Fruit fly (Drosophila melanogaster) whole organism, embryonic: ENCODE results near the gene dmrt11E.

Experiments used
- Adf1 ChIP-seq: fragments of 200-800 bp; sonication (Bioruptor generic); IDR thresholded peaks from 2 replicates; pipeline ENCODE4 v1.3.6; 2022; ENCODE audit warnings: missing biosample characterization, missing genetic modification characterization
- Atf-2 ChIP-seq: fragments of 200-800 bp; sonication (Bioruptor generic); optimal IDR thresholded peaks from 2 replicates; lab custom pipeline; 2016; ENCODE audit warnings: missing biosample characterization, missing genetic modification characterization
- B-H1 ChIP-seq: fragments of 200-800 bp; sonication (Bioruptor generic); IDR thresholded peaks from 3 replicates; pipeline ENCODE4 v1.3.6; 2022; ENCODE audit warnings: missing biosample characterization, missing genetic modification characterization
- Blimp-1 ChIP-seq: fragments of 200-800 bp; sonication (Bioruptor generic); optimal IDR thresholded peaks from 3 replicates; lab custom pipeline; 2018; ENCODE audit warnings: missing biosample characterization, missing genetic modification characterization, mild to moderate bottlenecking, moderate library complexity, missing genetic modification reagents
- BtbVII ChIP-seq: fragments of 200-800 bp; sonication (Bioruptor generic); optimal IDR thresholded peaks from 3 replicates; lab custom pipeline; 2017; ENCODE audit warnings: missing biosample characterization, mild to moderate bottlenecking, missing genetic modification characterization
- Bteb2 ChIP-seq: fragments of 200-800 bp; sonication (Bioruptor generic); optimal IDR thresholded peaks from 2 replicates; lab custom pipeline; 2016; ENCODE audit warnings: missing biosample characterization, missing genetic modification characterization
- CG11456 ChIP-seq: fragments of 200-800 bp; sonication (Bioruptor generic); IDR thresholded peaks from 3 replicates; pipeline ENCODE4 v1.3.6; 2022; ENCODE audit warnings: missing biosample characterization, missing genetic modification characterization
- CG12071 ChIP-seq: fragments of 200-800 bp; sonication (Bioruptor generic); optimal IDR thresholded peaks from 3 replicates; lab custom pipeline; 2018; ENCODE audit warnings: missing biosample characterization, mild to moderate bottlenecking, missing genetic modification characterization
- CG1233 ChIP-seq: fragments of 200-800 bp; sonication (Bioruptor generic); optimal IDR thresholded peaks from 4 replicates; lab custom pipeline; 2018; ENCODE audit warnings: missing biosample characterization, mild to moderate bottlenecking, missing genetic modification characterization
- CG13287 ChIP-seq: fragments of 200-800 bp; sonication (Bioruptor generic); IDR thresholded peaks from 2 replicates; pipeline ENCODE4 v1.3.6; 2022; ENCODE audit warnings: missing biosample characterization, missing genetic modification characterization; ENCODE audit not compliant: partially characterized antibody
- CG13624 ChIP-seq: fragments of 200-800 bp; sonication (Bioruptor generic); optimal IDR thresholded peaks from 2 replicates; lab custom pipeline; 2016; ENCODE audit warnings: missing biosample characterization, missing genetic modification characterization
- CG14441 ChIP-seq: fragments of 200-800 bp; sonication (Bioruptor generic); IDR thresholded peaks from 2 replicates; pipeline ENCODE4 v1.3.6; 2022; ENCODE audit warnings: missing biosample characterization, missing genetic modification characterization
- CG14965 ChIP-seq: fragments of 200-800 bp; sonication (Bioruptor generic); optimal IDR thresholded peaks from 2 replicates; lab custom pipeline; 2016; ENCODE audit warnings: missing biosample characterization, missing genetic modification characterization, borderline replicate concordance
- CG15073 ChIP-seq: fragments of 200-800 bp; sonication (Bioruptor generic); optimal IDR thresholded peaks from 2 replicates; lab custom pipeline; 2016; ENCODE audit warnings: missing biosample characterization, missing genetic modification characterization
- CG17328 ChIP-seq: fragments of 200-800 bp; sonication (Bioruptor generic); IDR thresholded peaks from 2 replicates; pipeline ENCODE4 v1.3.6; 2022; ENCODE audit warnings: missing biosample characterization, missing genetic modification characterization
- CG17385 ChIP-seq: fragments of 200-800 bp; sonication (Bioruptor generic); optimal IDR thresholded peaks from 3 replicates; lab custom pipeline; 2018; ENCODE audit warnings: missing biosample characterization, mild to moderate bottlenecking, missing genetic modification characterization
- CG2120 ChIP-seq: fragments of 200-800 bp; sonication (Bioruptor generic); optimal IDR thresholded peaks from 3 replicates; lab custom pipeline; 2016; ENCODE audit warnings: missing biosample characterization, missing genetic modification characterization
- CG33213 ChIP-seq: fragments of 200-800 bp; sonication (Bioruptor generic); optimal IDR thresholded peaks from 3 replicates; lab custom pipeline; 2016; ENCODE audit warnings: missing biosample characterization, missing genetic modification characterization
- CG34376 ChIP-seq: fragments of 200-800 bp; sonication (Bioruptor generic); optimal IDR thresholded peaks from 2 replicates; lab custom pipeline; 2018; ENCODE audit warnings: missing biosample characterization, mild to moderate bottlenecking, missing genetic modification characterization
- CG3726 ChIP-seq: fragments of 200-800 bp; sonication (Bioruptor generic); IDR thresholded peaks from 3 replicates; pipeline ENCODE4, ENCODE4 v1.3.6; 2022; ENCODE audit warnings: missing biosample characterization, missing genetic modification characterization
- CG4707 ChIP-seq: fragments of 200-800 bp; sonication (Bioruptor generic); optimal IDR thresholded peaks from 2 replicates; lab custom pipeline; 2018; ENCODE audit warnings: missing biosample characterization, mild to moderate bottlenecking, missing genetic modification characterization, moderate library complexity
- CG8765 ChIP-seq: fragments of 200-800 bp; sonication (Bioruptor generic); IDR thresholded peaks from 2 replicates; pipeline ENCODE4 v1.3.6; 2022; ENCODE audit warnings: missing biosample characterization, missing genetic modification characterization
- CTCF ChIP-seq: fragments of 200-800 bp; sonication (Bioruptor generic); optimal IDR thresholded peaks from 2 replicates; lab custom pipeline; 2017; ENCODE audit warnings: missing biosample characterization, mild to moderate bottlenecking, missing genetic modification characterization, moderate library complexity
- Camta ChIP-seq: fragments of 200-800 bp; sonication (Bioruptor generic); optimal IDR thresholded peaks from 2 replicates; lab custom pipeline; 2016; ENCODE audit warnings: missing biosample characterization, missing genetic modification characterization
- E2f1 ChIP-seq: fragments of 200-800 bp; sonication (Bioruptor generic); IDR thresholded peaks from 2 replicates; pipeline ENCODE4 v1.3.6; 2022; ENCODE audit warnings: missing biosample characterization, missing genetic modification characterization
- Gsc ChIP-seq: fragments of 200-800 bp; sonication (Bioruptor generic); IDR thresholded peaks from 2 replicates; pipeline ENCODE4 v1.3.6; 2022; ENCODE audit warnings: missing biosample characterization, missing genetic modification characterization
- H2.0 ChIP-seq: fragments of 200-800 bp; sonication (Bioruptor generic); IDR thresholded peaks from 2 replicates; pipeline ENCODE4 v1.3.6; 2022; ENCODE audit warnings: missing biosample characterization, missing genetic modification characterization
- Mes4 ChIP-seq: fragments of 200-800 bp; sonication (Bioruptor generic); optimal IDR thresholded peaks from 2 replicates; lab custom pipeline; 2016; ENCODE audit warnings: missing biosample characterization, missing genetic modification characterization
- NK7.1 ChIP-seq: fragments of 200-800 bp; sonication (Bioruptor generic); optimal IDR thresholded peaks from 3 replicates; lab custom pipeline; 2016; ENCODE audit warnings: missing biosample characterization, missing genetic modification characterization
- Trl ChIP-seq, 3 experiments: fragments of >200 bp in 2 of 3; fragments of 200-800 bp in 1 of 3; sonication (Bioruptor generic) in 1 of 3; optimal IDR thresholded peaks; 2 replicates in 1 of 3; 3 replicates in 2 of 3; lab custom pipeline; 2016 to 2017; ENCODE audit warnings: missing biosample characterization in 1 of 3, missing genetic modification characterization in 1 of 3
- Vsx1 ChIP-seq: fragments of 200-800 bp; sonication (Bioruptor generic); optimal IDR thresholded peaks from 2 replicates; lab custom pipeline; 2017; ENCODE audit warnings: missing biosample characterization, mild to moderate bottlenecking, missing genetic modification characterization, missing genetic modification reagents
- Xrp1 ChIP-seq: fragments of 200-800 bp; sonication (Bioruptor generic); IDR thresholded peaks from 2 replicates; pipeline ENCODE4 v1.3.6; 2022; ENCODE audit warnings: missing biosample characterization, missing genetic modification characterization
- aop ChIP-seq: fragments of 200-800 bp; sonication (Bioruptor generic); IDR thresholded peaks from 2 replicates; pipeline ENCODE4 v1.3.6; 2022; ENCODE audit warnings: missing biosample characterization, missing genetic modification characterization
- cas ChIP-seq: fragments of 200-800 bp; sonication (Bioruptor generic); IDR thresholded peaks from 2 replicates; pipeline ENCODE4 v1.3.6; 2022; ENCODE audit warnings: missing biosample characterization, missing genetic modification characterization
- fru ChIP-seq: fragments of >200 bp; optimal IDR thresholded peaks from 2 replicates; lab custom pipeline; 2017
- gro ChIP-seq: fragments of 200-800 bp; sonication (Bioruptor generic); optimal IDR thresholded peaks from 2 replicates; lab custom pipeline; 2016; ENCODE audit warnings: missing biosample characterization, missing genetic modification characterization
- ind ChIP-seq: fragments of 200-800 bp; sonication (Bioruptor generic); optimal IDR thresholded peaks from 3 replicates; lab custom pipeline; 2016; ENCODE audit warnings: missing biosample characterization, missing genetic modification characterization
- jigr1 ChIP-seq: fragments of 200-800 bp; sonication (Bioruptor generic); IDR thresholded peaks from 3 replicates; pipeline ENCODE4 v1.3.6; 2022; ENCODE audit warnings: missing biosample characterization, missing genetic modification characterization
- lola ChIP-seq, 3 experiments: fragments of >200 bp in 2 of 3; fragments of 200-800 bp in 1 of 3; sonication (Bioruptor generic) in 1 of 3; optimal IDR thresholded peaks; 2 replicates each; lab custom pipeline; 2017 to 2019; ENCODE audit warnings: missing biosample characterization in 3 of 3, missing genetic modification characterization in 3 of 3, mild to moderate bottlenecking in 1 of 3, moderate library complexity in 1 of 3
- mirr ChIP-seq: fragments of 200-800 bp; sonication (Bioruptor generic); optimal IDR thresholded peaks from 3 replicates; lab custom pipeline; 2018; ENCODE audit warnings: missing biosample characterization, mild to moderate bottlenecking, missing genetic modification characterization
- nerfin-1 ChIP-seq: fragments of 200-800 bp; sonication (Bioruptor generic); optimal IDR thresholded peaks from 3 replicates; lab custom pipeline; 2019; ENCODE audit warnings: missing biosample characterization, mild to moderate bottlenecking, missing genetic modification characterization, moderate library complexity
- p53 ChIP-seq: fragments of 200-800 bp; sonication (Bioruptor generic); optimal IDR thresholded peaks from 2 replicates; lab custom pipeline; 2016; ENCODE audit warnings: missing biosample characterization, missing genetic modification characterization
- sc ChIP-seq, 3 experiments: fragments of >200 bp in 2 of 3; fragments of 200-800 bp in 1 of 3; sonication (Bioruptor generic) in 1 of 3; optimal IDR thresholded peaks; 2 replicates in 2 of 3; 3 replicates in 1 of 3; lab custom pipeline; 2017; ENCODE audit warnings: mild to moderate bottlenecking in 1 of 3, missing biosample characterization in 1 of 3, missing genetic modification characterization in 1 of 3, missing genetic modification reagents in 1 of 3
- tll ChIP-seq, 2 experiments: fragments of 200-800 bp in 1 of 2; fragments of >200 bp in 1 of 2; sonication (Bioruptor generic) in 1 of 2; optimal IDR thresholded peaks; 2 replicates each; lab custom pipeline; 2017 to 2019; ENCODE audit warnings: missing biosample characterization in 2 of 2, missing genetic modification characterization in 2 of 2, mild to moderate bottlenecking in 1 of 2, moderate library complexity in 1 of 2
- trem ChIP-seq: fragments of 200-800 bp; optimal IDR thresholded peaks from 3 replicates; lab custom pipeline; 2019; ENCODE audit warnings: missing biosample characterization, mild to moderate bottlenecking, missing genetic modification characterization, moderate library complexity
- tx ChIP-seq: fragments of 200-800 bp; sonication (Bioruptor generic); optimal IDR thresholded peaks from 2 replicates; lab custom pipeline; 2016; ENCODE audit warnings: missing biosample characterization, missing genetic modification characterization
- unpg ChIP-seq: fragments of 200-800 bp; sonication (Bioruptor generic); optimal IDR thresholded peaks from 3 replicates; lab custom pipeline; 2018; ENCODE audit warnings: missing biosample characterization, mild to moderate bottlenecking, missing genetic modification characterization, moderate library complexity
- vnd ChIP-seq: fragments of 200-800 bp; sonication (Bioruptor generic); IDR thresholded peaks from 3 replicates; pipeline ENCODE4 v1.3.6; 2022; ENCODE audit warnings: missing biosample characterization, missing genetic modification characterization; ENCODE audit not compliant: partially characterized antibody
- wor ChIP-seq: fragments of 200-800 bp; sonication (Bioruptor generic); IDR thresholded peaks from 2 replicates; pipeline ENCODE4 v1.3.6; 2022; ENCODE audit warnings: missing biosample characterization, missing genetic modification characterization

The dmrt11E gene

DNA sequence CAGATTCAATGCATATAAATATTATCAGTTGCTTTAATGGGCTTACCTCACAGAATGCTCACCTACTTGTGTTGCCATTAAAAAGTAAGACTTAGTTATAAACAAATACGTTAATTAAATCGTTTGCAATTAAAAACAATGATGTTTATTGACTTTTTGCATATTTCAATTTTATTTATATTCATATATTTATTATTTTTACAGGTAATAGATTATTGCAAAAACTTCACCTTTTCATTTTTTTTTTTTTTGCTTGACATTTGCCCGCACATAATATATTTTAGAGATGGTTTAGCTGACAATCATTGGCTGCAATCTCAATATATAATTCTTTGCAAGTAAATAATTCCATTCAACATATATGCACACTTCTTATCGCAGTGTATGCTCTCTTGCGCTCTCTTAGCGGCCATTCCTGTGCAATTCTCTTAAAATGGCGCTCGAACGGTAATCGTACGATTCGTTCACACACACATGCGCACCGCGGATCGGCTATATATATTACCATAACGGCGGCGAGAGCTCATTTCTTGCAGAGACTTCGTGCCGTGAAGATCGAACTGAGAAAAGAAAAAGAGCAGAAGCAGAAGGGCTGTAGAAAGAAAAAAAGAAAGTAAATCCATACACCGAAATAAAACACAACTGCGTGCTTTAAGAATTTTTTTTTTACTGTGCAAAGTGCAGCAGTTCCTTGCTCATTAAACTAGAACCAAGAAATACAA is 28.5 kb downstream of the dmrt11E start, which contains the start of gene Bcat (continued):
- TF ChIP-seq CG8765 (no peak), CG2120 (GFP tag; lab: Kevin White, UChicago) (peak; percentile 77), Adf1 (GFP tag; lab: Robert Waterston, UW) (no peak), Vsx1 (GFP tag; lab: Kevin White, UChicago) (no peak), wor (GFP tag; lab: Robert Waterston, UW) (no peak), Mes4 (GFP tag; lab: Kevin White, UChicago) (no peak), Trl (optimal IDR thresholded peaks at IDR 0.05; lab: Kevin White, UChicago) (peak; percentile 54 to 61), Trl (GFP tag; optimal IDR thresholded peaks at IDR 0.05; lab: Kevin White, UChicago) (no peak), Xrp1 (peak; percentile 34; the same call in 1 of the 2 replicates), B-H1 (GFP tag; lab: Robert Waterston, UW) (no peak; the same call in 2 of the 3 replicates), NK7.1 (GFP tag; lab: Kevin White, UChicago) (no peak), cas (GFP tag; lab: Robert Waterston, UW) (no peak), gro (GFP tag; lab: Kevin White, UChicago) (no peak), CG14965 (GFP tag; lab: Kevin White, UChicago) (no peak), CG4707 (GFP tag; lab: Kevin White, UChicago) (peak; percentile 6), unpg (GFP tag; lab: Kevin White, UChicago) (peak; percentile 50), Blimp-1 (GFP tag; lab: Kevin White, UChicago) (peak; percentile 40), CTCF (GFP tag; lab: Kevin White, UChicago) (no peak), sc (optimal IDR thresholded peaks at IDR 0.05; lab: Kevin White, UChicago) (no peak), sc (GFP tag; optimal IDR thresholded peaks at IDR 0.05; lab: Kevin White, UChicago) (peak; percentile 2), jigr1 (GFP tag; lab: Robert Waterston, UW) (no peak), CG3726 (no peak), CG17385 (peak; percentile 74), CG12071 (GFP tag; lab: Kevin White, UChicago) (peak; percentile 9), CG1233 (GFP tag; lab: Kevin White, UChicago) (peak; percentile 65), CG13287 (GFP tag; lab: Robert Waterston, UW) (no peak; the same call in 1 of the 2 replicates), tll (GFP tag; optimal IDR thresholded peaks at IDR 0.05; lab: Kevin White, UChicago) (no peak), Gsc (GFP tag; lab: Robert Waterston, UW) (no peak), CG15073 (no peak), p53 (GFP tag; lab: Kevin White, UChicago) (no peak), Atf-2 (peak; percentile 28), vnd (GFP tag; lab: Robert Waterston, UW) (no peak), mirr (GFP tag; lab: Kevin White, UChicago) (peak; percentile 16), CG34376 (GFP tag; lab: Kevin White, UChicago) (peak; percentile 28), Camta (no peak), BtbVII (GFP tag; lab: Kevin White, UChicago) (peak; percentile 77), CG13624 (GFP tag; lab: Kevin White, UChicago) (no peak), tx (GFP tag; lab: Kevin White, UChicago) (peak; percentile 32), ind (peak; percentile 76), CG11456 (GFP tag; lab: Robert Waterston, UW) (peak; percentile 63; the same call in 1 of the 3 replicates), aop (no peak), E2f1 (GFP tag; lab: Robert Waterston, UW) (0 out of 2 replicates have a peak, but pooled peaks have one; percentile 26), Bteb2 (GFP tag; lab: Kevin White, UChicago) (no peak), trem (tag; lab: Kevin White, UChicago) (peak; percentile 7), CG33213 (GFP tag; lab: Kevin White, UChicago) (no peak), H2.0 (GFP tag; lab: Robert Waterston, UW) (no peak), CG17328 (GFP tag; lab: Robert Waterston, UW) (peak; percentile 26; the same call in 1 of the 2 replicates), CG14441 (GFP tag; lab: Robert Waterston, UW) (peak; percentile 57), nerfin-1 (tag; lab: Kevin White, UChicago) (peak; percentile 23), fru (lab: Kevin White, UChicago) (no peak), lola (GFP tag; optimal IDR thresholded peaks at IDR 0.05; lab: Kevin White, UChicago) (peak in 1 of 3 experiments; percentile 17)
